Fruit fly (Drosophila melanogaster): ENCODE results near the gene CG31688.

Gene CG31688

dm6 chr2L:20414750-20415211 is 11.2 kb upstream of the CG31688 start, which contains the start of gene CG10947 (continued):
- TF ChIP-seq hkb (optimal IDR thresholded peaks at IDR 0.05) (no peak), hkb (GFP tag; IDR thresholded peaks at IDR 0.05) (peak; percentile 60; the same call in 1 of the 2 replicates), CG10366 (GFP tag; IDR thresholded peaks at IDR 0.05) (peak; percentile 52), CG12219 (GFP tag; optimal IDR thresholded peaks at IDR 0.05) (peak; percentile 39), CG8089 (GFP tag; optimal IDR thresholded peaks at IDR 0.05) (peak; percentile 56), Nf-YA (GFP tag; IDR thresholded peaks at IDR 0.05) (peak; percentile 31; the same call in 1 of the 2 replicates), tio (GFP tag; optimal IDR thresholded peaks at IDR 0.05) (no peak), bsh (GFP tag; optimal IDR thresholded peaks at IDR 0.05) (peak in 1 of 2 experiments; percentile 62), pan (optimal IDR thresholded peaks at IDR 0.05) (no peak), pan (GFP tag; optimal IDR thresholded peaks at IDR 0.05 in 1 of 2, IDR thresholded peaks at IDR 0.05 in 1 of 2) (peak in 1 of 2 experiments; percentile 54), Xrp1 (GFP tag; IDR thresholded peaks at IDR 0.05) (peak; percentile 71), sob (GFP tag; IDR thresholded peaks at IDR 0.05) (peak; percentile 84), toy (GFP tag; IDR thresholded peaks at IDR 0.05) (0 out of 2 replicates have a peak, but pooled peaks have one; percentile 32), Dad (GFP tag; optimal IDR thresholded peaks at IDR 0.05) (peak; percentile 83), Eip74EF (GFP tag; optimal IDR thresholded peaks at IDR 0.05) (no peak), Fer3 (tag; optimal IDR thresholded peaks at IDR 0.05) (peak; percentile 46), CG17912 (GFP tag; optimal IDR thresholded peaks at IDR 0.05) (peak; percentile 82), slbo (GFP tag; IDR thresholded peaks at IDR 0.05) (peak; percentile 71), CG13123 (GFP tag; optimal IDR thresholded peaks at IDR 0.05) (peak; percentile 57), Sox100B (GFP tag; optimal IDR thresholded peaks at IDR 0.05) (peak; percentile 46), dati (GFP tag; IDR thresholded peaks at IDR 0.05) (no peak), CG3281 (GFP tag; optimal IDR thresholded peaks at IDR 0.05) (peak; percentile 50), CG3407 (GFP tag; optimal IDR thresholded peaks at IDR 0.05) (peak; percentile 59), hth (optimal IDR thresholded peaks at IDR 0.05) (no peak), Ptx1 (GFP tag; IDR thresholded peaks at IDR 0.05) (peak; percentile 56), CG12104 (GFP tag; optimal IDR thresholded peaks at IDR 0.05) (peak; percentile 40), Deaf1 (tag; optimal IDR thresholded peaks at IDR 0.05) (no peak), kah (GFP tag; optimal IDR thresholded peaks at IDR 0.05) (peak; percentile 32), Med (GFP tag) (peak; percentile 97), bigmax (GFP tag; optimal IDR thresholded peaks at IDR 0.05) (peak; percentile 10), CG7357 (GFP tag; IDR thresholded peaks at IDR 0.05) (no peak)

dm6 chr2L:20416754-20417563 is 9.0 kb upstream of the CG31688 start, which contains the start of the genes CG10949 and Arpc2:
Gene CG10949, minus strand, starts transcription at chr2L:20416918.
Gene Arpc2, plus strand, starts transcription at chr2L:20417057.
- TF ChIP-seq Mrtf (GFP tag; IDR thresholded peaks at IDR 0.05) (no peak), twi (tag; optimal IDR thresholded peaks at IDR 0.05) (peak; percentile 52), bcd (GFP tag; optimal IDR thresholded peaks at IDR 0.05) (peak; percentile 13), jing (GFP tag; optimal IDR thresholded peaks at IDR 0.05) (no peak), HLH54F (GFP tag; optimal IDR thresholded peaks at IDR 0.05) (no peak), CG3838 (GFP tag; optimal IDR thresholded peaks at IDR 0.05) (no peak), wor (GFP tag; IDR thresholded peaks at IDR 0.05) (no peak), pzg (GFP tag; optimal IDR thresholded peaks at IDR 0.05) (peak; percentile 50), Doc3 (GFP tag; IDR thresholded peaks at IDR 0.05; ENCODE audit: partially characterized antibody) (peak; percentile 39; the same call in 1 of the 3 replicates), sna (GFP tag; IDR thresholded peaks at IDR 0.05; ENCODE audit: partially characterized antibody) (no peak), sr (GFP tag; IDR thresholded peaks at IDR 0.05) (no peak), chinmo (GFP tag; IDR thresholded peaks at IDR 0.05; ENCODE audit: partially characterized antibody) (peak; percentile 91; the same call in 1 of the 4 replicates), mam (GFP tag; optimal IDR thresholded peaks at IDR 0.05) (no peak), CrebB (tag; optimal IDR thresholded peaks at IDR 0.05) (no peak), HLH4C (GFP tag; IDR thresholded peaks at IDR 0.05; ENCODE audit: partially characterized antibody) (peak; percentile 28; the same call in 2 of the 3 replicates), CG1024 (GFP tag; IDR thresholded peaks at IDR 0.05) (no peak), salm (tag; optimal IDR thresholded peaks at IDR 0.05) (no peak), CG31224 (GFP tag; IDR thresholded peaks at IDR 0.05) (peak; percentile 77), Xbp1 (GFP tag; optimal IDR thresholded peaks at IDR 0.05) (peak; percentile 65), CG17359 (tag; optimal IDR thresholded peaks at IDR 0.05) (peak; percentile 58)
